Fruit fly (Drosophila melanogaster): ENCODE data around the gene PolD3.

dm6 chr2L:15243413-15243812, 12.7 kb downstream of the PolD3 start:
- TF ChIP-seq CTCF (optimal IDR thresholded peaks at IDR 0.05) (no peak), CG8478 (optimal IDR thresholded peaks at IDR 0.05) (no peak)

All from S2 (cell line).